Worm (Caenorhabditis elegans): ENCODE data around the gene col-150.

Gene col-150

DNA sequence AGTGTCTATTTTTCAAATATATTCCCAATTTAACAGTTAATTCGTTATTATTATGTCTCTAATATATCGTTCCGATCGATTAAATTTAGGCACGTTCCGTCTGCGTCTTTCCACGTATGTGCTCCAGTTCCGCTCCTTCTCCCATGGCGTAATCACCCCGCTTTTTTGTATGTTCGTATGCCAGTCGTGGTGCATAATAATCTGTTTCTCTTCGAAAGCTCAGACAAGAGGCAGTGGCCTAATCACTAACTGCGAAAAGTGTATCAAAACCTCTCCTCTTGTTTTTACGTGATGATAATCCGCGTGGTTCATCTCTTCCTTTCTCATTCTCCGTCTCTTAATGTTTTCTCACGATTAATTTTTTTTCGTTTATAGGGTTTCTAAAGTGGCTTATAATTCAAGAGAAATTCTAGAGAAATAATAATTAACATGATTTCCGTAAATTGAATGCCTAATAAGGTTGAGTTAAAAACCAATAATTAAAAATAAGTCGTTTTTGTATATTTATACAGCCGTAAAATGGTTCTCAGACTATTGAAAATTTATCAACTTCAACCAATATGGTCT lies 46.7 kb downstream of the col-150 start:
- TF ChIP-seq ceh-8 (GFP tag; optimal IDR thresholded peaks at IDR 0.05), result peak; percentile 58
- TF ChIP-seq fkh-4 (tag; optimal IDR thresholded peaks at IDR 0.05; ENCODE audit: borderline replicate concordance), result no peak
- peak; percentile 31 for TF ChIP-seq nhr-47 (tag; optimal IDR thresholded peaks at IDR 0.05)
- peak; percentile 46 for TF ChIP-seq fkh-8 (tag; optimal IDR thresholded peaks at IDR 0.05)
- TF ChIP-seq pax-3 (tag; optimal IDR thresholded peaks at IDR 0.05), result peak; percentile 17
- TF ChIP-seq mep-1 (tag; optimal IDR thresholded peaks at IDR 0.05), result no peak
- no peak for TF ChIP-seq unc-98 (GFP tag; IDR thresholded peaks at IDR 0.05)
- peak; percentile 69 for TF ChIP-seq dsc-1 (tag; optimal IDR thresholded peaks at IDR 0.05)
- TF ChIP-seq lin-14 (GFP tag; optimal IDR thresholded peaks at IDR 0.05), result peak; percentile 58
- TF ChIP-seq fos-1 (tag; optimal IDR thresholded peaks at IDR 0.05), result no peak
- TF ChIP-seq efl-3 (GFP tag; optimal IDR thresholded peaks at IDR 0.05), result no peak
- TF ChIP-seq nhr-85 (tag), result no peak
- TF ChIP-seq nhr-71 (tag; optimal IDR thresholded peaks at IDR 0.05), result peak; percentile 18

- peak; percentile 37 for TF ChIP-seq rnt-1 (tag; optimal IDR thresholded peaks at IDR 0.05)
- peak in 1 of 2 experiments; percentile 17 for TF ChIP-seq mdl-1 (tag; optimal IDR thresholded peaks at IDR 0.05)
- no peak for TF ChIP-seq ceh-63 (GFP tag; optimal IDR thresholded peaks at IDR 0.05)
- peak; percentile 38 for TF ChIP-seq nhr-19 (GFP tag; conservative IDR thresholded peaks at IDR 0.05)
- no peak for TF ChIP-seq swsn-7 (tag; optimal IDR thresholded peaks at IDR 0.05)
- TF ChIP-seq ceh-8 (GFP tag; optimal IDR thresholded peaks at IDR 0.05), result no peak
- peak; percentile 8 for TF ChIP-seq blmp-1 (tag; optimal IDR thresholded peaks at IDR 0.05)
- TF ChIP-seq lin-14 (GFP tag; optimal IDR thresholded peaks at IDR 0.05), result peak; percentile 22
These were observed 47.5 kb downstream of the col-150 start for ce11 chrV:10246967-10247366.

ce11 chrV:10246443-10246885 lies 48.0 kb downstream of the col-150 start:
- peak; percentile 16 for TF ChIP-seq fkh-10 (GFP tag; optimal IDR thresholded peaks at IDR 0.05)
- no peak for TF ChIP-seq unc-62 (GFP tag; optimal IDR thresholded peaks at IDR 0.05)
- peak; percentile 44 for TF ChIP-seq mep-1 (tag; optimal IDR thresholded peaks at IDR 0.05)
- peak; percentile 31 for TF ChIP-seq nhr-11 (tag; optimal IDR thresholded peaks at IDR 0.05)
- no peak for TF ChIP-seq vab-15 (tag; optimal IDR thresholded peaks at IDR 0.05)
- TF ChIP-seq lsy-2 (tag; optimal IDR thresholded peaks at IDR 0.05), result peak; percentile 53 to 57
- TF ChIP-seq ceh-88 (GFP tag; IDR thresholded peaks at IDR 0.05), result 0 out of 2 replicates have a peak, but pooled peaks have one; percentile 48
- peak; percentile 21 for TF ChIP-seq lir-3 (tag; optimal IDR thresholded peaks at IDR 0.05; ENCODE audit: poor library complexity)
- TF ChIP-seq nhr-71 (tag; optimal IDR thresholded peaks at IDR 0.05), result peak; percentile 84
- TF ChIP-seq fkh-4 (tag; optimal IDR thresholded peaks at IDR 0.05; ENCODE audit: borderline replicate concordance), result peak; percentile 55
- no peak for TF ChIP-seq unc-30 (tag; optimal IDR thresholded peaks at IDR 0.05)
- TF ChIP-seq nhr-20 (tag; optimal IDR thresholded peaks at IDR 0.05), result peak; percentile 30
- TF ChIP-seq nhr-90 (tag; optimal IDR thresholded peaks at IDR 0.05; ENCODE audit: poor library complexity), result no peak
- TF ChIP-seq blmp-1 (tag; optimal IDR thresholded peaks at IDR 0.05), result no peak
- peak; percentile 69 for TF ChIP-seq unc-86 (tag; optimal IDR thresholded peaks at IDR 0.05)
- TF ChIP-seq nhr-28 (tag; optimal IDR thresholded peaks at IDR 0.05), result no peak
- TF ChIP-seq mdl-1 (tag; optimal IDR thresholded peaks at IDR 0.05), result peak in 1 of 2 experiments; percentile 89
- no peak for TF ChIP-seq nhr-76 (tag; optimal IDR thresholded peaks at IDR 0.05)
- TF ChIP-seq nhr-85 (tag), result peak; percentile 67
- no peak for TF ChIP-seq alr-1 (tag; optimal IDR thresholded peaks at IDR 0.05; ENCODE audit: borderline replicate concordance)
- no peak for TF ChIP-seq grh-1 (GFP tag; IDR thresholded peaks at IDR 0.05)
- peak; percentile 89 for TF ChIP-seq fkh-8 (tag; optimal IDR thresholded peaks at IDR 0.05)
- TF ChIP-seq sox-4 (tag; optimal IDR thresholded peaks at IDR 0.05), result peak; percentile 68
- TF ChIP-seq nhr-47 (tag; optimal IDR thresholded peaks at IDR 0.05), result peak; percentile 78
- TF ChIP-seq mab-9 (GFP tag; IDR thresholded peaks at IDR 0.05), result 0 out of 2 replicates have a peak, but pooled peaks have one; percentile 51
- no peak for TF ChIP-seq skn-1 (tag; optimal IDR thresholded peaks at IDR 0.05)
- no peak for TF ChIP-seq pqm-1 (tag; optimal IDR thresholded peaks at IDR 0.05)
- TF ChIP-seq ceh-82 (tag; optimal IDR thresholded peaks at IDR 0.05), result peak in 2 of 3 experiments; percentile 20 to 26
- TF ChIP-seq lin-35 (GFP tag; optimal IDR thresholded peaks at IDR 0.05), result peak; percentile 55 to 66
- no peak for TF ChIP-seq egl-13 (tag; optimal IDR thresholded peaks at IDR 0.05)
- TF ChIP-seq hlh-4 (tag; optimal IDR thresholded peaks at IDR 0.05), result no peak
- peak; percentile 13 for TF ChIP-seq lin-13 (GFP tag; optimal IDR thresholded peaks at IDR 0.05)
- no peak for TF ChIP-seq pag-3 (tag; optimal IDR thresholded peaks at IDR 0.05; ENCODE audit: borderline replicate concordance, insufficient read depth)
- no peak for TF ChIP-seq ama-1 (optimal IDR thresholded peaks at IDR 0.05)
- TF ChIP-seq zag-1 (tag; optimal IDR thresholded peaks at IDR 0.05), result no peak
- TF ChIP-seq ztf-4 (tag; optimal IDR thresholded peaks at IDR 0.05), result peak; percentile 41
